Fruit fly (Drosophila melanogaster): ENCODE data around the gene CG14839.

dm6 chr3R:14244577-14244976, 17.6 kb upstream of the CG14839 start, which contains the start of gene CG43291:
- TF ChIP-seq CG7368 (GFP tag; optimal IDR thresholded peaks at IDR 0.05) (no peak), Sox15 (GFP tag; optimal IDR thresholded peaks at IDR 0.05) (no peak), svp (GFP tag) (no peak), CG9139 (GFP tag; optimal IDR thresholded peaks at IDR 0.05) (no peak), achi (GFP tag; optimal IDR thresholded peaks at IDR 0.05) (no peak), CG32006 (GFP tag; optimal IDR thresholded peaks at IDR 0.05) (no peak), Sox14 (GFP tag; optimal IDR thresholded peaks at IDR 0.05) (no peak)
